Comparison of ENCODE assay signal across 1 fruit fly cellular context in the genomic region with DNA sequence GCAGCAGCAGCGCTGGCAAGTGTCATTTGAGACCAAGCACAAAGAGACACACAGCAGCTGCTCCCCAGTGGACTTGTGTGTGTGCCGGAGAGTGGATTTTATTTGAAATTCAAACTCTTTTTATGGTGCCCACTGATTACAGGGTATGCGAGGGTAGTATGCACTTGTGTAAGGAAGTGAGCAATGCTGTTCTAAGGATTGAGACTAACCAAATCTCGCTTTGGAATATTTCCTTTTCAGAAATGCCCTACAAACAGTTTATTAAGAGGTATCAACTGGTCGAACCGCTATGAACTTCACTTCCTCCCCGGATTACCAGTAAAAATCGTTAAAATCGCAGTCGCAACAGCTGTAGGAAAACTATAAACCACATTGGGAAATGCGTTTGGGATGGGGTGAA.
TF ChIP-seq lines count a peak whose summit lies in the region.

No protein-coding gene starts in this region.

TF ChIP-seq in whole organism, embryonic, 481 proteins besides CTCF, POLR2A, EP300 and RAD21 (continued from another document and continues in another):
- TF ChIP-seq br (optimal IDR thresholded peaks at IDR 0.05; lab: Kevin White, UChicago), result no peak
- peak; percentile 41 for TF ChIP-seq schlank (tag; optimal IDR thresholded peaks at IDR 0.05; lab: Kevin White, UChicago)
- TF ChIP-seq pita (GFP tag; optimal IDR thresholded peaks at IDR 0.05; lab: Kevin White, UChicago), result no peak
- peak; percentile 85 for TF ChIP-seq Side (GFP tag; optimal IDR thresholded peaks at IDR 0.05; lab: Kevin White, UChicago)
- peak; percentile 91 for TF ChIP-seq onecut (GFP tag; IDR thresholded peaks at IDR 0.05; lab: Robert Waterston, UW)
- peak; percentile 81 for TF ChIP-seq CG1233 (GFP tag; optimal IDR thresholded peaks at IDR 0.05; lab: Kevin White, UChicago)
- peak; percentile 74 for TF ChIP-seq CG43689 (GFP tag; IDR thresholded peaks at IDR 0.05; lab: Robert Waterston, UW)
- peak; percentile 41 to 96 for TF ChIP-seq bsh (GFP tag; optimal IDR thresholded peaks at IDR 0.05; lab: Kevin White, UChicago)
- no peak for TF ChIP-seq CG42726 (GFP tag; IDR thresholded peaks at IDR 0.05; lab: Robert Waterston, UW; ENCODE audit: partially characterized antibody)
- 0 out of 2 replicates have a peak, but pooled peaks have one; percentile 26 for TF ChIP-seq CkIIα-i1 (GFP tag; IDR thresholded peaks at IDR 0.05; lab: Robert Waterston, UW)
- TF ChIP-seq Blimp-1 (GFP tag; optimal IDR thresholded peaks at IDR 0.05; lab: Kevin White, UChicago), result peak; percentile 91
- TF ChIP-seq CG15011 (GFP tag; optimal IDR thresholded peaks at IDR 0.05; lab: Kevin White, UChicago), result peak; percentile 58
- TF ChIP-seq Ets97D (GFP tag; optimal IDR thresholded peaks at IDR 0.05; lab: Kevin White, UChicago), result peak; percentile 67
- peak; percentile 96 for TF ChIP-seq Hsf (GFP tag; optimal IDR thresholded peaks at IDR 0.05; lab: Kevin White, UChicago)
- peak; percentile 72 for TF ChIP-seq Bteb2 (GFP tag; optimal IDR thresholded peaks at IDR 0.05; lab: Kevin White, UChicago)
- TF ChIP-seq ssp (GFP tag; IDR thresholded peaks at IDR 0.05; lab: Robert Waterston, UW), result peak; percentile 86
- TF ChIP-seq TFAM (GFP tag; optimal IDR thresholded peaks at IDR 0.05; lab: Kevin White, UChicago), result no peak
- peak; percentile 55 for TF ChIP-seq crol (GFP tag; IDR thresholded peaks at IDR 0.05; lab: Robert Waterston, UW)
- TF ChIP-seq CG2199 (GFP tag; IDR thresholded peaks at IDR 0.05; lab: Robert Waterston, UW), result peak; percentile 96
- TF ChIP-seq Mad (GFP tag; optimal IDR thresholded peaks at IDR 0.05; lab: Kevin White, UChicago), result peak; percentile 88
- TF ChIP-seq CG11398 (GFP tag; optimal IDR thresholded peaks at IDR 0.05; lab: Kevin White, UChicago), result peak; percentile 86
- TF ChIP-seq CG18476 (GFP tag; optimal IDR thresholded peaks at IDR 0.05; lab: Kevin White, UChicago), result peak; percentile 82
- TF ChIP-seq abd-A (tag; optimal IDR thresholded peaks at IDR 0.05; lab: Kevin White, UChicago), result peak; percentile 14
- peak; percentile 89 for TF ChIP-seq CG9876 (GFP tag; optimal IDR thresholded peaks at IDR 0.05; lab: Kevin White, UChicago)
- peak; percentile 48 for TF ChIP-seq MESR4 (GFP tag; optimal IDR thresholded peaks at IDR 0.05; lab: Kevin White, UChicago)
- TF ChIP-seq CG3995 (GFP tag; optimal IDR thresholded peaks at IDR 0.05; lab: Kevin White, UChicago), result no peak
- TF ChIP-seq CHES-1-like (GFP tag; optimal IDR thresholded peaks at IDR 0.05; lab: Kevin White, UChicago), result peak; percentile 90
- TF ChIP-seq dan (GFP tag; IDR thresholded peaks at IDR 0.05; lab: Robert Waterston, UW), result peak; percentile 93
- peak; percentile 94 for TF ChIP-seq ind (GFP tag; optimal IDR thresholded peaks at IDR 0.05; lab: Kevin White, UChicago)
- TF ChIP-seq ap (GFP tag; IDR thresholded peaks at IDR 0.05; lab: Robert Waterston, UW), result peak; percentile 88
- TF ChIP-seq Opbp (GFP tag; IDR thresholded peaks at IDR 0.05; lab: Robert Waterston, UW; ENCODE audit: partially characterized antibody), result no peak
- TF ChIP-seq CG12391 (tag; optimal IDR thresholded peaks at IDR 0.05; lab: Kevin White, UChicago), result peak; percentile 93
- peak; percentile 68 for TF ChIP-seq kah (GFP tag; optimal IDR thresholded peaks at IDR 0.05; lab: Kevin White, UChicago)
- peak; percentile 64; the same call in 1 of the 3 replicates for TF ChIP-seq z (GFP tag; IDR thresholded peaks at IDR 0.05; lab: Robert Waterston, UW)
- TF ChIP-seq lov (optimal IDR thresholded peaks at IDR 0.05; lab: Kevin White, UChicago), result no peak
- peak; percentile 96 for TF ChIP-seq lov (GFP tag; IDR thresholded peaks at IDR 0.05; lab: Robert Waterston, UW)
- TF ChIP-seq Lhr (GFP tag; optimal IDR thresholded peaks at IDR 0.05; lab: Kevin White, UChicago), result peak; percentile 77
- TF ChIP-seq Abd-B (GFP tag; optimal IDR thresholded peaks at IDR 0.05; lab: Kevin White, UChicago), result peak; percentile 96
- TF ChIP-seq CG2889 (GFP tag; IDR thresholded peaks at IDR 0.05; lab: Robert Waterston, UW), result peak; percentile 84
- TF ChIP-seq stwl (tag; optimal IDR thresholded peaks at IDR 0.05; lab: Kevin White, UChicago), result peak; percentile 44
- TF ChIP-seq Hr39 (optimal IDR thresholded peaks at IDR 0.05; lab: Kevin White, UChicago), result no peak
- peak; percentile 91 for TF ChIP-seq cato (GFP tag; optimal IDR thresholded peaks at IDR 0.05; lab: Kevin White, UChicago; ENCODE audit: borderline replicate concordance)
- peak; percentile 87 for TF ChIP-seq Lim3 (GFP tag; IDR thresholded peaks at IDR 0.05; lab: Robert Waterston, UW)
- peak; percentile 81 for TF ChIP-seq p53 (GFP tag; optimal IDR thresholded peaks at IDR 0.05; lab: Kevin White, UChicago)
- peak; percentile 93 for TF ChIP-seq dmrt99B (tag; optimal IDR thresholded peaks at IDR 0.05; lab: Kevin White, UChicago)
- peak; percentile 61 for TF ChIP-seq Meics (GFP tag; optimal IDR thresholded peaks at IDR 0.05; lab: Kevin White, UChicago)
- TF ChIP-seq phol (tag; optimal IDR thresholded peaks at IDR 0.05; lab: Kevin White, UChicago), result peak; percentile 92
- TF ChIP-seq CG30403 (GFP tag; optimal IDR thresholded peaks at IDR 0.05; lab: Kevin White, UChicago), result peak; percentile 92
- TF ChIP-seq CG10543 (GFP tag; optimal IDR thresholded peaks at IDR 0.05; lab: Kevin White, UChicago), result no peak
- peak; percentile 73 for TF ChIP-seq CG18599 (GFP tag; optimal IDR thresholded peaks at IDR 0.05; lab: Kevin White, UChicago)
- TF ChIP-seq CG4617 (GFP tag; optimal IDR thresholded peaks at IDR 0.05; lab: Kevin White, UChicago; ENCODE audit: borderline replicate concordance), result peak; percentile 90
- TF ChIP-seq CG7928 (GFP tag; optimal IDR thresholded peaks at IDR 0.05; lab: Kevin White, UChicago), result no peak
- TF ChIP-seq sim (GFP tag; IDR thresholded peaks at IDR 0.05; lab: Robert Waterston, UW), result peak; percentile 93
- TF ChIP-seq ems (GFP tag; optimal IDR thresholded peaks at IDR 0.05; lab: Kevin White, UChicago), result peak; percentile 92
- TF ChIP-seq CG1024 (GFP tag; IDR thresholded peaks at IDR 0.05; lab: Robert Waterston, UW), result peak; percentile 93
- peak; percentile 79 for TF ChIP-seq seq (GFP tag; IDR thresholded peaks at IDR 0.05; lab: Robert Waterston, UW)
- peak; percentile 85 for TF ChIP-seq CG1792 (GFP tag; optimal IDR thresholded peaks at IDR 0.05; lab: Kevin White, UChicago)
- peak; percentile 96 for TF ChIP-seq CG8944 (GFP tag; optimal IDR thresholded peaks at IDR 0.05; lab: Kevin White, UChicago)
- TF ChIP-seq CG33213 (GFP tag; optimal IDR thresholded peaks at IDR 0.05; lab: Kevin White, UChicago), result peak; percentile 92
- peak; percentile 92 for TF ChIP-seq sens-2 (GFP tag; IDR thresholded peaks at IDR 0.05; lab: Robert Waterston, UW)
- TF ChIP-seq salm (tag; optimal IDR thresholded peaks at IDR 0.05; lab: Kevin White, UChicago), result peak; percentile 86
- TF ChIP-seq CG7372 (GFP tag; IDR thresholded peaks at IDR 0.05; lab: Robert Waterston, UW), result peak; percentile 82
- TF ChIP-seq Dfd (GFP tag; optimal IDR thresholded peaks at IDR 0.05; lab: Kevin White, UChicago), result no peak
- TF ChIP-seq CG12744 (GFP tag; optimal IDR thresholded peaks at IDR 0.05; lab: Kevin White, UChicago), result peak; percentile 74
- no peak for TF ChIP-seq zf30C (GFP tag; optimal IDR thresholded peaks at IDR 0.05; lab: Kevin White, UChicago)
- peak; percentile 76 for TF ChIP-seq Spps (tag; optimal IDR thresholded peaks at IDR 0.05; lab: Kevin White, UChicago)
- no peak for TF ChIP-seq tll (GFP tag; optimal IDR thresholded peaks at IDR 0.05; lab: Kevin White, UChicago)
- TF ChIP-seq CG11560 (tag; IDR thresholded peaks at IDR 0.05; lab: Robert Waterston, UW), result peak; percentile 77; the same call in 2 of the 3 replicates
- peak; percentile 94 for TF ChIP-seq ATbp (GFP tag; optimal IDR thresholded peaks at IDR 0.05; lab: Kevin White, UChicago)
- TF ChIP-seq CG2678 (tag; optimal IDR thresholded peaks at IDR 0.05; lab: Kevin White, UChicago), result peak; percentile 87
- peak; percentile 90 for TF ChIP-seq CoRest (tag; optimal IDR thresholded peaks at IDR 0.05; lab: Kevin White, UChicago)
- peak; percentile 92 for TF ChIP-seq CG11504 (tag; optimal IDR thresholded peaks at IDR 0.05; lab: Kevin White, UChicago)
- TF ChIP-seq Gsc (GFP tag; IDR thresholded peaks at IDR 0.05; lab: Robert Waterston, UW), result peak; percentile 90
- peak; percentile 96 for TF ChIP-seq ase (GFP tag; IDR thresholded peaks at IDR 0.05; lab: Robert Waterston, UW)
- TF ChIP-seq Optix (GFP tag; IDR thresholded peaks at IDR 0.05; lab: Robert Waterston, UW), result peak; percentile 98
- TF ChIP-seq Adf1 (GFP tag; IDR thresholded peaks at IDR 0.05; lab: Robert Waterston, UW), result peak; percentile 34; the same call in 1 of the 2 replicates
- TF ChIP-seq Fer3 (tag; optimal IDR thresholded peaks at IDR 0.05; lab: Kevin White, UChicago), result peak; percentile 78
- TF ChIP-seq oc (tag; optimal IDR thresholded peaks at IDR 0.05; lab: Kevin White, UChicago), result peak; percentile 95
- TF ChIP-seq Kr (GFP tag; optimal IDR thresholded peaks at IDR 0.05; lab: Kevin White, UChicago), result peak; percentile 79
- peak; percentile 26 for TF ChIP-seq pros (GFP tag; optimal IDR thresholded peaks at IDR 0.05; lab: Kevin White, UChicago)
- peak; percentile 79 for TF ChIP-seq CG15073 (GFP tag; optimal IDR thresholded peaks at IDR 0.05; lab: Kevin White, UChicago)
- TF ChIP-seq Dad (GFP tag; optimal IDR thresholded peaks at IDR 0.05; lab: Kevin White, UChicago), result peak; percentile 92
- TF ChIP-seq H15 (GFP tag; IDR thresholded peaks at IDR 0.05; lab: Robert Waterston, UW), result peak; percentile 91
- peak; percentile 68 for TF ChIP-seq pho (GFP tag; optimal IDR thresholded peaks at IDR 0.05; lab: Kevin White, UChicago)
- TF ChIP-seq Sox102F (GFP tag; optimal IDR thresholded peaks at IDR 0.05; lab: Kevin White, UChicago), result peak; percentile 97
- TF ChIP-seq Ada2b (GFP tag; IDR thresholded peaks at IDR 0.05; lab: Robert Waterston, UW), result peak; percentile 94
- peak; percentile 87 for TF ChIP-seq Atf6 (GFP tag; IDR thresholded peaks at IDR 0.05; lab: Robert Waterston, UW)
- peak; percentile 87 for TF ChIP-seq B-H1 (GFP tag; IDR thresholded peaks at IDR 0.05; lab: Robert Waterston, UW)
- TF ChIP-seq yki (optimal IDR thresholded peaks at IDR 0.05; lab: Kevin White, UChicago), result no peak
- TF ChIP-seq Max (GFP tag; optimal IDR thresholded peaks at IDR 0.05; lab: Kevin White, UChicago), result peak; percentile 78
- peak; percentile 94 for TF ChIP-seq dmrt11E (tag; optimal IDR thresholded peaks at IDR 0.05; lab: Kevin White, UChicago)
- no peak for TF ChIP-seq Trl (optimal IDR thresholded peaks at IDR 0.05; lab: Kevin White, UChicago)
- TF ChIP-seq Trl (GFP tag; optimal IDR thresholded peaks at IDR 0.05; lab: Kevin White, UChicago), result peak; percentile 91
- peak; percentile 92 for TF ChIP-seq CG16863 (GFP tag; optimal IDR thresholded peaks at IDR 0.05; lab: Kevin White, UChicago)
- TF ChIP-seq btn (GFP tag; optimal IDR thresholded peaks at IDR 0.05; lab: Kevin White, UChicago), result peak; percentile 93
- TF ChIP-seq sug (tag; optimal IDR thresholded peaks at IDR 0.05; lab: Kevin White, UChicago), result peak; percentile 50
- TF ChIP-seq psq (GFP tag; optimal IDR thresholded peaks at IDR 0.05; lab: Kevin White, UChicago), result peak; percentile 84
- TF ChIP-seq danr (GFP tag; IDR thresholded peaks at IDR 0.05; lab: Robert Waterston, UW), result peak; percentile 85
- no peak for TF ChIP-seq Bgb (GFP tag; IDR thresholded peaks at IDR 0.05; lab: Robert Waterston, UW; ENCODE audit: partially characterized antibody)
- peak; percentile 51 for TF ChIP-seq CG3281 (GFP tag; optimal IDR thresholded peaks at IDR 0.05; lab: Kevin White, UChicago)
- TF ChIP-seq C15 (GFP tag; IDR thresholded peaks at IDR 0.05; lab: Robert Waterston, UW), result peak; percentile 14; the same call in 1 of the 3 replicates
- TF ChIP-seq Stat92E (GFP tag; optimal IDR thresholded peaks at IDR 0.05; lab: Kevin White, UChicago), result peak in 1 of 3 experiments; percentile 93
- no peak for TF ChIP-seq bigmax (GFP tag; optimal IDR thresholded peaks at IDR 0.05; lab: Kevin White, UChicago)
- peak in 1 of 2 experiments; percentile 61 for TF ChIP-seq crp (GFP tag; optimal IDR thresholded peaks at IDR 0.05; lab: Kevin White, UChicago)
- peak; percentile 98 for TF ChIP-seq chn (GFP tag; optimal IDR thresholded peaks at IDR 0.05; lab: Kevin White, UChicago)
- no peak for TF ChIP-seq CG34376 (GFP tag; optimal IDR thresholded peaks at IDR 0.05; lab: Kevin White, UChicago)
- TF ChIP-seq sob (GFP tag; IDR thresholded peaks at IDR 0.05; lab: Robert Waterston, UW), result peak; percentile 85
- peak; percentile 75; the same call in 1 of the 2 replicates for TF ChIP-seq wdn (GFP tag; IDR thresholded peaks at IDR 0.05; lab: Robert Waterston, UW)
- TF ChIP-seq sc (optimal IDR thresholded peaks at IDR 0.05; lab: Kevin White, UChicago), result no peak
- TF ChIP-seq sc (GFP tag; optimal IDR thresholded peaks at IDR 0.05; lab: Kevin White, UChicago), result peak; percentile 95
- TF ChIP-seq tna (GFP tag; IDR thresholded peaks at IDR 0.05; lab: Robert Waterston, UW; ENCODE audit: partially characterized antibody), result no peak
- no peak for TF ChIP-seq hth (optimal IDR thresholded peaks at IDR 0.05; lab: Kevin White, UChicago)
- TF ChIP-seq gro (GFP tag; optimal IDR thresholded peaks at IDR 0.05; lab: Kevin White, UChicago), result peak; percentile 62
- no peak for TF ChIP-seq exex (tag; optimal IDR thresholded peaks at IDR 0.05; lab: Kevin White, UChicago)
- peak; percentile 21 for TF ChIP-seq Hand (GFP tag; optimal IDR thresholded peaks at IDR 0.05; lab: Kevin White, UChicago)
- peak; percentile 93 to 95 for TF ChIP-seq dpn (GFP tag; optimal IDR thresholded peaks at IDR 0.05; lab: Kevin White, UChicago)
- peak; percentile 69; the same call in 1 of the 2 replicates for TF ChIP-seq CG11085 (GFP tag; IDR thresholded peaks at IDR 0.05; lab: Robert Waterston, UW)
- TF ChIP-seq CG5245 (GFP tag; optimal IDR thresholded peaks at IDR 0.05; lab: Kevin White, UChicago), result peak; percentile 95
- TF ChIP-seq Asciz (GFP tag; optimal IDR thresholded peaks at IDR 0.05; lab: Kevin White, UChicago), result peak; percentile 82
- TF ChIP-seq HmgD (GFP tag; optimal IDR thresholded peaks at IDR 0.05; lab: Kevin White, UChicago), result peak; percentile 89
- peak; percentile 91; the same call in 2 of the 3 replicates for TF ChIP-seq so (GFP tag; IDR thresholded peaks at IDR 0.05; lab: Robert Waterston, UW)
- peak; percentile 39 for TF ChIP-seq HLHmδ (GFP tag; optimal IDR thresholded peaks at IDR 0.05; lab: Kevin White, UChicago)
- peak; percentile 93 for TF ChIP-seq bab2 (GFP tag; optimal IDR thresholded peaks at IDR 0.05; lab: Kevin White, UChicago)
- peak; percentile 90 for TF ChIP-seq CG8388 (GFP tag; optimal IDR thresholded peaks at IDR 0.05; lab: Kevin White, UChicago)
- peak; percentile 58 for TF ChIP-seq Dek (tag; optimal IDR thresholded peaks at IDR 0.05; lab: Kevin White, UChicago)
- TF ChIP-seq zfh1 (GFP tag; IDR thresholded peaks at IDR 0.05; lab: Robert Waterston, UW), result peak; percentile 98
